Fruit fly (Drosophila melanogaster): Measurements from ENCODE around the gene CG17237.

The CG17237 gene

DNA sequence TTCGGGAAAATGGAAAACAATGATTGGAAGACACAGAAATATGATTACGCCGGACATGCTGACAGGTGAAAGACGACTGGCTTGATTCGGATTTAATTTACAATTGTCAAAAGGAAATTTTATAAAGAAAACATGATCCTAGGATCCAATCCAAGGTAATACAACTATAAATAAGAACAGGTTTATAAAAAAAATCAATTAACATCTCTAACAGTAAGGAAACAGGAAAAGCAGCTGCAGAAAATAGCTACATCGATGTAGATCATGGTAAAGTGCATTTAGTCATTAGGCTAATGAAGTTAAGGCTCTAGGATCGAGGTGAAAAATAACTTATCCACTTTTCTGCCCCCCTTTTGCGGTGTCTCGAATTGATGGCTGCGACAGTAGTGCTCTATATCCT lies at the start of gene CG17237:
TSS of gene CG17237 (minus strand) at position 101 of the 400 bp plus-strand sequence.
- TF ChIP-seq pan (optimal IDR thresholded peaks at IDR 0.05) (no peak), usp (GFP tag; optimal IDR thresholded peaks at IDR 0.05) (no peak), EcR (GFP tag; optimal IDR thresholded peaks at IDR 0.05) (no peak), CG8478 (optimal IDR thresholded peaks at IDR 0.05) (no peak), Dll (optimal IDR thresholded peaks at IDR 0.05) (no peak), psq (optimal IDR thresholded peaks at IDR 0.05) (no peak)

DNA sequence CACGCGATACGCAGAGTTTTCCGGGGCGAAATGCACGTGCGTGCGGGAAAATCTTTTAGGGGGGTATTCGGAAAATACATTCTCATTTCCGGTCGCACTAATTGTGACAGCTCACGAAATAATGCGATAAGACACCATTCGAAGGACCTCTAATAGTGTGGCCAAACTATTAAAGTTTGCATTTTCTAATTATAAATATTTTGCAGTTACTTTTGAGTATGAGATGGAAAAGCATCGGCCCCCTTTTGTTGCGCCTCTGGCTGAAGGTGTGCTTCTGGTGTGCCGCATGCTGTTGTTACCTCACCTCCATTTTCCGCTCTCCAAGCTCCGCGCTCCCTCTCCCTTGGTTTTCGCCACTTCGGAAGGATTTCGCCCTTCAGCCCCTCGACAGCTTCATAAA lies 24.9 kb upstream of the CG17237 start:
- TF ChIP-seq CG8478 (optimal IDR thresholded peaks at IDR 0.05) (no peak), psq (optimal IDR thresholded peaks at IDR 0.05) (no peak), usp (GFP tag; optimal IDR thresholded peaks at IDR 0.05) (no peak), pan (optimal IDR thresholded peaks at IDR 0.05) (no peak), Dll (optimal IDR thresholded peaks at IDR 0.05) (no peak), EcR (GFP tag; optimal IDR thresholded peaks at IDR 0.05) (no peak)

DNA sequence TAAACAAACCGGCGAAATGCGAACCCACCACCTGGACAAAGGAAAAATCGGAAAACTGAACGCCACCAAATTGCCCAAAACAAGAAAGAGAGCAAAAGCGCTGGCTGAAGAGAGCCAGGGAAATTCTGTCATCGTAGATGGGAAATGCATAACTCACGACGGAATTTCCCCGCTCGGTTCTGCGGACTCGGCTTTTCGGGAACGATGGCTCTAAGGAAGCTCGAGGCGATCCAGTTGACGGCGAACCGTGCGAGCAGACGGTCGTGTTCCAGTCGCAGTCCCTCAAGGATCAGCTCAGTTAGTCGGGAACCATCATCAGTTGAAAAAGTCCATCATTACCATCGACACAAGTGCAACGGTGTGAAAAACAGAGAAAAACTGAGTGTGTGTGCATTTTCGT lies 22.2 kb upstream of the CG17237 start, which contains the start of gene eys:
TSS of gene eys (plus strand) at position 232 of the 400 bp plus-strand sequence.
- TF ChIP-seq usp (GFP tag; optimal IDR thresholded peaks at IDR 0.05) (no peak), psq (optimal IDR thresholded peaks at IDR 0.05) (no peak)

DNA sequence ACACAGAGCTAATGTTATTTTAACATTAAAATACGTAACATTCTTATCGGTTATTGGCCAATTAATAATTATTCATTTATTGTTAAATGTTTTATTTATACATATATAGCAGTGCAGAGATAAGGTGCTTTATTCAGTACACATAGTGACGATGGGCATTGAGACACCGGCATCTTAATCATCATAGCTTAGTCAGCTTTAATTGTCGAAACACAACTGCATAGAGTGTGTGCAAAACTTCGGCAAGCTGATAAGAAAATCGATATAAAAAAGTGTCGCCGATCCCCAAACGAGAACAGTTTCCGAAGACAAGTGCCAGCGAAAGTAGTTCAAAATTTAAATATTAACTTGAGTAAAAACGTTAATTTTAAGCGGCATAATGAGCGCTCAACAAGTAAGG lies 18.4 kb upstream of the CG17237 start, which contains the start of gene CG16995:
TSS of gene CG16995 (plus strand) at position 301 of the 400 bp plus-strand sequence.
- TF ChIP-seq EcR (GFP tag; optimal IDR thresholded peaks at IDR 0.05) (no peak), pan (optimal IDR thresholded peaks at IDR 0.05) (no peak), CG8478 (optimal IDR thresholded peaks at IDR 0.05) (no peak), Dll (optimal IDR thresholded peaks at IDR 0.05) (no peak), usp (GFP tag; optimal IDR thresholded peaks at IDR 0.05) (no peak), psq (optimal IDR thresholded peaks at IDR 0.05) (no peak)

DNA sequence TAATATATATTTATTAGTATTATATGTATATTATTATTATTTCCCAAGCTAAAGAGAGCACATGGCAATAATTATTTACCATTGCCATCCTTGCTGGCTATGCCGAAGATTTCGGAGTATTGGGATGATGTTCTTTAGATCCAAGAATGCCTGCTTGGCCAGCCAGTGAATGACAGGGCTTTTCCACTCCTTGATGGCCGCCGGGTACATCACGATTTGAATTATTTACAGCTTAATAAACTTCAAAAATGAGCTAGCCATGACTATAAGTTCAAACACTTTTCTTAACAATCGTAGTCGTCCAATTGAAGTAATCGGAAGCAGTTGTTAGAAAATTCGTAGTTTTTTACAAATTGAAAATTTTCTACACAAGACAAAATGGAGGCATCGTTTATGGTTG lies 10.6 kb upstream of the CG17237 start, which contains the start of gene CG31949:
TSS of gene CG31949 (plus strand) at position 301 of the 400 bp plus-strand sequence.
- no peak for TF ChIP-seq EcR (GFP tag; optimal IDR thresholded peaks at IDR 0.05)
- no peak for TF ChIP-seq psq (optimal IDR thresholded peaks at IDR 0.05)
- TF ChIP-seq pan (optimal IDR thresholded peaks at IDR 0.05) = no peak
- no peak for TF ChIP-seq usp (GFP tag; optimal IDR thresholded peaks at IDR 0.05)
- no peak for TF ChIP-seq Dll (optimal IDR thresholded peaks at IDR 0.05)
- no peak for TF ChIP-seq CG8478 (optimal IDR thresholded peaks at IDR 0.05)

DNA sequence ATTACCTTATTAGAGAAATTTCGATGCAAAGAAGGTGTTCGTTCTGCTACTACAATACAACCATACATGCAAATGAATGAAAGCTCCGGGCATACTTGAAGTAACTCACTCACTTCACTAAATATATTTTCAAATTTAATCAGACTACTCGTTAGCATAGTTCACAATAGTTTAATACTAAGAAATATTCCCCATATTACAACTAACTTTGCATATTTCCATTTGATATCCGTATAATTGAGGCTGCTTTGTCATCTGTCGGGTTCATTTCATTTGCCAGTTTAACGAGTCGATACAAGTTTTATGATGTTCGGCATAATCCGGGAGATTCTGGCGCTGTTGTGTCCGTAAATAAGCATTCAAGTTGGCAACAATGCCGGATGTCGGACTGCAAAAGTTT lies 1.4 kb upstream of the CG17237 start, which contains the start of gene robl22E:
TSS of gene robl22E (minus strand) at position 101 of the 400 bp plus-strand sequence.
- TF ChIP-seq EcR (GFP tag; optimal IDR thresholded peaks at IDR 0.05) (no peak), Dll (optimal IDR thresholded peaks at IDR 0.05) (no peak), psq (optimal IDR thresholded peaks at IDR 0.05) (no peak), usp (GFP tag; optimal IDR thresholded peaks at IDR 0.05) (no peak), CG8478 (optimal IDR thresholded peaks at IDR 0.05) (no peak), pan (optimal IDR thresholded peaks at IDR 0.05) (no peak)

DNA sequence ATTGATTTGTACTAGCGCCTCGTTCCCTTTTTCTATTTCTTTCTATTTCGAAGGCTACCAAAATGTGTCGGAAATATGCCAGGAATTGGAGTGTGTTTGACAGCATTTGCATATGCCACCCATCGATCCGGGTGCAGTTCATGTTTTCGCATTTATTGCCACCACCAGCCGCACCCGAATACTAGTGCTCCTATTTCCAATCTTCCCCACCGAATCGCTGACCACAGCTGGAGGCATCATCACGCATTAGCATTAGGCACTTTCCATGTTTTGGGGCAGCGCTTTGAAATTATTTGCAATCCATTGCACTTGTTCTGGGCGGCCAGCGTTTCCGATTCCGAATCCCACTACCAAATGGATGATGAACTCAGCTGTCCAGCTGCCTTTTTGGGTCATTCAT lies 1.4 kb downstream of the CG17237 start, which contains the start of gene CG42658:
TSS of gene CG42658 (minus strand) at position 101 of the 400 bp plus-strand sequence.
- TF ChIP-seq Dll (optimal IDR thresholded peaks at IDR 0.05) = no peak
- no peak for TF ChIP-seq CG8478 (optimal IDR thresholded peaks at IDR 0.05)
- no peak for TF ChIP-seq EcR (GFP tag; optimal IDR thresholded peaks at IDR 0.05)
- TF ChIP-seq usp (GFP tag; optimal IDR thresholded peaks at IDR 0.05) = no peak
- TF ChIP-seq psq (optimal IDR thresholded peaks at IDR 0.05) = no peak

DNA sequence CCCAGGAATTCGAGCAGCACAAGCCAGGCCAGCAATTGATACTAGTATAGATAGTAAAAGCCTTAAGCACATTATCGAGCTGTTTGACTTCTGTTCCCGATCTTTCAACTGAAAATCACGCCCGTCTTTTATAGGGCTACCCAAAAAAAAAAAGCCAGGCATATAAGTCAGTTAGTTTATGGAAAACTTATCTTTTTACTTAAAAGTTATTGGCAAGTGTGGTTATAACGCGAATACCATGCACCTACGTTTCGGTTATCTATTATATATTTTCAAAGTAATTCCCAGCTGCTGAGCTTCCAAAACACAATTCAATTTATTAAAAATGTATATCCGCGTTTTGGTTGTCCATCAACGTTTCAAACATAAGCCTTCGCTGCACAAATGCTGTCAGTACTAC lies 2.4 kb downstream of the CG17237 start, which contains the start of gene CG31681:
TSS of gene CG31681 (minus strand) at position 101 of the 400 bp plus-strand sequence.
- TF ChIP-seq pan (optimal IDR thresholded peaks at IDR 0.05) = no peak
- TF ChIP-seq psq (optimal IDR thresholded peaks at IDR 0.05) = no peak
- TF ChIP-seq usp (GFP tag; optimal IDR thresholded peaks at IDR 0.05) = no peak
- TF ChIP-seq EcR (GFP tag; optimal IDR thresholded peaks at IDR 0.05) = no peak

DNA sequence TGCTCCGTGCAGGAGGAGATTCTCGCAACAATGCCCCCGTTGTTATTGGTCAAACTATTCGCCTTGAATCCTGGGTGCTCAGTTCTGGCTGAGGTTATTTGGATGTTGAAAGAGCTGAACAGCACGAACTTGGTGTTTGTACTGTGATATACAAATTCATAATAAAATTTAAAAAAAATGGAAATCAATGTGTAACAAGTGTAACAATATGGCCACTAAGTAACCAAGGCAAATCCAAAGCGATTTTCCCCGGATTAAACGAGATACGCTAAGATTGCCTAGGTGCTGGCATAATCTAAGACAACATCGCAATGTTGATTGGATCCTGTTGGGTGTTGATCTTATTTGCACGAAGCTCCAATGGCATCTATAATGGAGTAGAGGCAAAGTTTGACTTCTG lies 4.4 kb downstream of the CG17237 start, which contains the start of gene CG4271:
TSS of gene CG4271 (plus strand) at position 301 of the 400 bp plus-strand sequence.
- TF ChIP-seq Dll (optimal IDR thresholded peaks at IDR 0.05) (no peak), psq (optimal IDR thresholded peaks at IDR 0.05) (no peak), CG8478 (optimal IDR thresholded peaks at IDR 0.05) (no peak), pan (optimal IDR thresholded peaks at IDR 0.05) (no peak), usp (GFP tag; optimal IDR thresholded peaks at IDR 0.05) (no peak), EcR (GFP tag; optimal IDR thresholded peaks at IDR 0.05) (no peak)

DNA sequence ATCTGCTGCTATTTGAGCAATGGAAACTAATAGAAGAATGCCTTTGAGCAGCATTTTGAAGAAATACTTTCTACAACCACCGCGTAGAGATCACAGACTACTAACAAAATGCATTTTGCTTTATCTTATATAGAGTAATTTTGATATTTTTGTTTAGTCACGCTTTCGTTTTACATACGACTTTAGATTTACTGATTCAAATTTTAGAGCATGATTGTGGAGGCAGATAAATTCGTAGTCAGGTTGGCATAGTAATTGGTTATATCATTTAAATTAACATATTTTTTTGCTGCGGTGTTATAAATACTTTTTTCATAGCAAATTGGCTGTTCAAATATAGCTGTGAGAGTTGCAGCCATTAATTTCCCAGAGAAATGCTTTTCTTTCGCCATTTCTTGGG lies 20.2 kb downstream of the CG17237 start, which contains the start of gene CG17242:
TSS of gene CG17242 (minus strand) at position 101 of the 400 bp plus-strand sequence.
- TF ChIP-seq EcR (GFP tag; optimal IDR thresholded peaks at IDR 0.05) (no peak), pan (optimal IDR thresholded peaks at IDR 0.05) (no peak), Dll (optimal IDR thresholded peaks at IDR 0.05) (no peak), CG8478 (optimal IDR thresholded peaks at IDR 0.05) (no peak), psq (optimal IDR thresholded peaks at IDR 0.05) (no peak), usp (GFP tag; optimal IDR thresholded peaks at IDR 0.05) (no peak)

DNA sequence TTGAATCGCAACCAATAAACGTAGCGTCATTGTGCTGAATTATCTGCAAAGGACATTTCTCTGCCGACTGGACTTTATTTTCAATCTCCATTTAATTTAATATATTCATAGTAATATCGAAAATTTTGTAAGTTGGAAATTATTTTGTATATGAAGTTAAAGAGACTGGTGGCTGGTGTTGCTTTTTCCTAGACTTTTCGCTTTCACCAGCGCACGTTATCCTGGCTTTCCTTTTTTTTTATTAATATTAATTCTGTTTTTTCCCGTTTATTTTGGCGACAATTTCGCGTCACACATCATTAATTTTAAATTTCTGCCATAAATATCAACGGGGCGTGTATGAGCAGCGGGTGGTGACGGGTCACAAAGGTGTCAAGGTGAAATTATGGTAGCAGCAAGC lies 24.0 kb downstream of the CG17237 start, which contains the start of gene CG34049:
TSS of gene CG34049 (minus strand) at position 101 of the 400 bp plus-strand sequence.
- TF ChIP-seq EcR (GFP tag; optimal IDR thresholded peaks at IDR 0.05) (no peak), CG8478 (optimal IDR thresholded peaks at IDR 0.05) (no peak), Dll (optimal IDR thresholded peaks at IDR 0.05) (no peak)

DNA sequence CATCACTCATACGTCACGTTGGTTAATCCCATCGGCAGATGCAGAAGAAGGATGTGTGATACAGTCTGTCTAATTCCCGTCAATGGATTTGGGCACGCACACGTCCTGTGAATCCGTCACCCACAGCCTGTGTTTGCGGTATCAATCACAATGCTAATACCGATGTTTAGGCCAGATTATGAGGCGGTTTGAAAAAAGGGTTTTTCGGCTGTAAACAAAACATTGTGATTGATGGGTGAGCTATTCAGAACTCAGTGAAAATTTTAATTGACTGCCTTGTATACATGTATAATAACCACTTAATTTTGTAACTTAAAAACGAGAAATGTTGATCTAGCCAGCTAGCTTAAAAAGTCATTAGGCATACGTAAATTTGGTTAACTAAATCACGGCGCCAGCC lies 26.1 kb downstream of the CG17237 start, which contains the start of gene CG4270:
TSS of gene CG4270 (plus strand) at position 301 of the 400 bp plus-strand sequence.
- TF ChIP-seq usp (GFP tag; optimal IDR thresholded peaks at IDR 0.05) (no peak), CG8478 (optimal IDR thresholded peaks at IDR 0.05) (no peak), Dll (optimal IDR thresholded peaks at IDR 0.05) (no peak), psq (optimal IDR thresholded peaks at IDR 0.05) (no peak), EcR (GFP tag; optimal IDR thresholded peaks at IDR 0.05) (no peak), pan (optimal IDR thresholded peaks at IDR 0.05) (no peak)

DNA sequence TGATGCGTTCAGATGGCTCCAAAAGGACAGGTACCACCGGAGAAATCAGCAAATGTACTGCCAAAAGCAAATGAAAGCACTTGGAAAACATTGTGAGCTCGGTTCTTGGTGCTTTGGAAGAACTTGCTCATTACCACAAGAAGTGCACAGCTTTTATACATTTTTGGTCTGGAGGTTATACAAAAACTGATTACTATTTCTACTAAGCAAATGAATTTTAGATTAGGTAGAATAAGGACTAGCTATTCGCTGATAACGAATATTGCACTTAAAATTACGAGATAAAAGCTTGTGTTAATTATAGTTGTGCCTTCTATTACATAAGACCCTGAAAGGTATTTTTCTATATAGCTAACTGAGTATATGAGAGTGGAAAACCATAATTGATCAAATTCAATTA lies 34.3 kb downstream of the CG17237 start, which contains the start of gene Send1:
TSS of gene Send1 (minus strand) at position 101 of the 400 bp plus-strand sequence.
- no peak for TF ChIP-seq usp (GFP tag; optimal IDR thresholded peaks at IDR 0.05)
- no peak for TF ChIP-seq CG8478 (optimal IDR thresholded peaks at IDR 0.05)
- no peak for TF ChIP-seq EcR (GFP tag; optimal IDR thresholded peaks at IDR 0.05)

Measured in whole organism.